Fruit fly (Drosophila melanogaster) whole organism, embryonic: ENCODE measurements around the gene CG18747.

Experiments used
- CG11085 ChIP-seq: fragments of 200-800 bp; sonication (Bioruptor generic); IDR thresholded peaks from 2 replicates; pipeline ENCODE4 v1.3.6; 2022; ENCODE audit warnings: missing biosample characterization, missing genetic modification characterization
- CG11504 ChIP-seq: fragments of 200-800 bp; sonication (Bioruptor generic); optimal IDR thresholded peaks from 3 replicates; lab custom pipeline; 2019; ENCODE audit warnings: missing biosample characterization, mild to moderate bottlenecking, missing genetic modification characterization, moderate library complexity
- CG15479 ChIP-seq: fragments of 200-800 bp; sonication (Bioruptor generic); optimal IDR thresholded peaks from 3 replicates; lab custom pipeline; 2019; ENCODE audit warnings: missing biosample characterization, mild to moderate bottlenecking, missing genetic modification characterization, moderate library complexity
- CG18764 ChIP-seq: fragments of 200-800 bp; sonication (Bioruptor generic); optimal IDR thresholded peaks from 3 replicates; lab custom pipeline; 2016; ENCODE audit warnings: missing biosample characterization, missing genetic modification characterization
- CG2678 ChIP-seq: fragments of 200-800 bp; sonication (Bioruptor generic); optimal IDR thresholded peaks from 3 replicates; lab custom pipeline; 2019; ENCODE audit warnings: missing biosample characterization, mild to moderate bottlenecking, missing genetic modification characterization, moderate library complexity
- CG31388 ChIP-seq: fragments of 200-800 bp; sonication (Bioruptor generic); optimal IDR thresholded peaks from 2 replicates; lab custom pipeline; 2016; ENCODE audit warnings: missing biosample characterization, missing genetic modification characterization
- CG34376 ChIP-seq: fragments of 200-800 bp; sonication (Bioruptor generic); optimal IDR thresholded peaks from 2 replicates; lab custom pipeline; 2018; ENCODE audit warnings: missing biosample characterization, mild to moderate bottlenecking, missing genetic modification characterization
- CG3838 ChIP-seq: fragments of 200-800 bp; sonication (Bioruptor generic); optimal IDR thresholded peaks from 3 replicates; lab custom pipeline; 2016; ENCODE audit warnings: missing biosample characterization, missing genetic modification characterization
- CG4707 ChIP-seq: fragments of 200-800 bp; sonication (Bioruptor generic); optimal IDR thresholded peaks from 2 replicates; lab custom pipeline; 2018; ENCODE audit warnings: missing biosample characterization, mild to moderate bottlenecking, missing genetic modification characterization, moderate library complexity
- CG5953 ChIP-seq: fragments of 200-800 bp; sonication (Bioruptor generic); IDR thresholded peaks from 2 replicates; pipeline ENCODE4 v1.3.6; 2022; ENCODE audit warnings: missing biosample characterization, missing genetic modification characterization
- CG6254 ChIP-seq: fragments of 200-800 bp; sonication (Bioruptor generic); optimal IDR thresholded peaks from 3 replicates; lab custom pipeline; 2017; ENCODE audit warnings: mild to moderate bottlenecking, missing biosample characterization, missing genetic modification reagents, missing genetic modification characterization
- CG6689 ChIP-seq: fragments of 200-800 bp; sonication (Bioruptor generic); IDR thresholded peaks from 2 replicates; pipeline ENCODE4 v1.3.6; 2022; ENCODE audit warnings: missing biosample characterization, missing genetic modification characterization
- CoRest ChIP-seq: fragments of 200-800 bp; sonication (Bioruptor generic); optimal IDR thresholded peaks from 3 replicates; lab custom pipeline; 2018; ENCODE audit warnings: missing biosample characterization, mild to moderate bottlenecking, missing genetic modification characterization, moderate library complexity
- Deaf1 ChIP-seq: fragments of 200-800 bp; optimal IDR thresholded peaks from 3 replicates; lab custom pipeline; 2019; ENCODE audit warnings: missing biosample characterization, mild to moderate bottlenecking, missing genetic modification characterization, moderate library complexity
- Dip2 ChIP-seq: fragments of 200-800 bp; sonication (Bioruptor generic); IDR thresholded peaks from 2 replicates; pipeline ENCODE4 v1.3.6; 2022; ENCODE audit warnings: missing biosample characterization, missing genetic modification characterization
- Doc3 ChIP-seq: fragments of 200-800 bp; sonication (Bioruptor generic); IDR thresholded peaks from 3 replicates; pipeline ENCODE4 v1.3.6; 2022; ENCODE audit warnings: missing biosample characterization, missing genetic modification characterization; ENCODE audit not compliant: partially characterized antibody
- GATAe ChIP-seq: fragments of 200-800 bp; sonication (Bioruptor generic); conservative IDR thresholded peaks from 2 replicates; pipeline ENCODE4 v1.3.6; 2022; ENCODE audit warnings: missing biosample characterization, missing genetic modification characterization
- Hey ChIP-seq: fragments of 200-800 bp; sonication (Bioruptor generic); optimal IDR thresholded peaks from 3 replicates; lab custom pipeline; 2018; ENCODE audit warnings: missing biosample characterization, mild to moderate bottlenecking, missing genetic modification characterization
- Sin3A ChIP-seq: fragments of >200 bp; optimal IDR thresholded peaks from 2 replicates; lab custom pipeline; 2018
- Taf1 ChIP-seq: fragments of 200-800 bp; sonication (Bioruptor generic); IDR thresholded peaks from 2 replicates; pipeline ENCODE4 v1.3.6; 2022; ENCODE audit warnings: missing biosample characterization, missing genetic modification characterization
- dmrt11E ChIP-seq: fragments of 200-800 bp; sonication (Bioruptor generic); optimal IDR thresholded peaks from 3 replicates; lab custom pipeline; 2018; ENCODE audit warnings: missing biosample characterization, mild to moderate bottlenecking, missing genetic modification characterization, moderate library complexity
- eve ChIP-seq, 2 experiments: fragments of >200 bp; optimal IDR thresholded peaks; 2 replicates each; lab custom pipeline; 2017; ENCODE audit warnings: missing biosample characterization in 2 of 2, missing genetic modification characterization in 2 of 2
- exex ChIP-seq: fragments of 200-800 bp; sonication (Bioruptor generic); optimal IDR thresholded peaks from 4 replicates; lab custom pipeline; 2018; ENCODE audit warnings: missing biosample characterization, mild to moderate bottlenecking, missing genetic modification characterization, moderate library complexity
- fd3F ChIP-seq: fragments of 200-800 bp; sonication (Bioruptor generic); optimal IDR thresholded peaks from 2 replicates; lab custom pipeline; 2018; ENCODE audit warnings: missing biosample characterization, mild to moderate bottlenecking, missing genetic modification characterization, moderate library complexity
- ftz-f1 ChIP-seq: fragments of 200-800 bp; sonication (Bioruptor generic); optimal IDR thresholded peaks from 2 replicates; lab custom pipeline; 2016; ENCODE audit warnings: missing biosample characterization, missing genetic modification characterization
- fu2 ChIP-seq: fragments of 200-800 bp; sonication (Bioruptor generic); optimal IDR thresholded peaks from 2 replicates; lab custom pipeline; 2016; ENCODE audit warnings: missing biosample characterization, missing genetic modification characterization
- gro ChIP-seq: fragments of 200-800 bp; sonication (Bioruptor generic); optimal IDR thresholded peaks from 2 replicates; lab custom pipeline; 2016; ENCODE audit warnings: missing biosample characterization, missing genetic modification characterization
- gsb ChIP-seq: fragments of 200-800 bp; sonication (Bioruptor generic); IDR thresholded peaks from 2 replicates; pipeline ENCODE4 v1.3.6; 2022; ENCODE audit warnings: missing biosample characterization, missing genetic modification characterization
- ind ChIP-seq: fragments of 200-800 bp; sonication (Bioruptor generic); optimal IDR thresholded peaks from 3 replicates; lab custom pipeline; 2016; ENCODE audit warnings: missing biosample characterization, missing genetic modification characterization
- jing ChIP-seq: fragments of 200-800 bp; sonication (Bioruptor generic); optimal IDR thresholded peaks from 2 replicates; lab custom pipeline; 2018; ENCODE audit warnings: missing biosample characterization, mild to moderate bottlenecking, missing genetic modification characterization
- lab ChIP-seq: fragments of 200-800 bp; sonication (Bioruptor generic); optimal IDR thresholded peaks from 3 replicates; lab custom pipeline; 2017; ENCODE audit warnings: missing biosample characterization, missing genetic modification characterization, mild to moderate bottlenecking, moderate library complexity, missing genetic modification reagents
- lbe ChIP-seq: fragments of 200-800 bp; sonication (Bioruptor generic); optimal IDR thresholded peaks from 2 replicates; lab custom pipeline; 2016; ENCODE audit warnings: missing biosample characterization, mild to moderate bottlenecking, missing genetic modification characterization
- lilli ChIP-seq: fragments of 200-800 bp; sonication (Bioruptor generic); optimal IDR thresholded peaks from 3 replicates; lab custom pipeline; 2016; ENCODE audit warnings: missing biosample characterization, missing genetic modification characterization
- maf-S ChIP-seq: fragments of 200-800 bp; sonication (Bioruptor generic); optimal IDR thresholded peaks from 2 replicates; lab custom pipeline; 2016; ENCODE audit warnings: missing biosample characterization, missing genetic modification characterization
- mirr ChIP-seq: fragments of 200-800 bp; sonication (Bioruptor generic); optimal IDR thresholded peaks from 3 replicates; lab custom pipeline; 2018; ENCODE audit warnings: missing biosample characterization, mild to moderate bottlenecking, missing genetic modification characterization
- nau ChIP-seq: fragments of 200-800 bp; sonication (Bioruptor generic); optimal IDR thresholded peaks from 3 replicates; lab custom pipeline; 2017; ENCODE audit warnings: missing biosample characterization, mild to moderate bottlenecking, missing genetic modification characterization, missing genetic modification reagents
- org-1 ChIP-seq: fragments of 200-800 bp; sonication (Bioruptor generic); optimal IDR thresholded peaks from 2 replicates; lab custom pipeline; 2017; ENCODE audit warnings: missing biosample characterization, missing genetic modification characterization
- pho ChIP-seq: fragments of 200-800 bp; sonication (Bioruptor generic); optimal IDR thresholded peaks from 2 replicates; lab custom pipeline; 2016; ENCODE audit warnings: missing biosample characterization, missing genetic modification characterization
- pita ChIP-seq: fragments of 200-800 bp; sonication (Bioruptor generic); optimal IDR thresholded peaks from 2 replicates; lab custom pipeline; 2017; ENCODE audit warnings: missing biosample characterization, mild to moderate bottlenecking, missing genetic modification characterization
- pum ChIP-seq: fragments of 200-800 bp; sonication (Bioruptor generic); optimal IDR thresholded peaks from 2 replicates; lab custom pipeline; 2016; ENCODE audit warnings: missing biosample characterization, missing genetic modification characterization
- rib ChIP-seq: fragments of 200-800 bp; sonication (Bioruptor generic); IDR thresholded peaks from 2 replicates; pipeline ENCODE4 v1.3.6; 2022; ENCODE audit warnings: missing biosample characterization, missing genetic modification characterization
- salm ChIP-seq: fragments of 200-800 bp; sonication (Bioruptor generic); optimal IDR thresholded peaks from 2 replicates; lab custom pipeline; 2018; ENCODE audit warnings: missing biosample characterization, mild to moderate bottlenecking, missing genetic modification characterization
- sd ChIP-seq: fragments of 200-800 bp; sonication (Bioruptor generic); optimal IDR thresholded peaks from 3 replicates; lab custom pipeline; 2018; ENCODE audit warnings: missing biosample characterization, mild to moderate bottlenecking, missing genetic modification characterization, moderate library complexity
- stc ChIP-seq: fragments of 200-800 bp; sonication (Bioruptor generic); IDR thresholded peaks from 2 replicates; pipeline ENCODE4 v1.3.6; 2022; ENCODE audit warnings: missing biosample characterization, missing genetic modification characterization
- sug ChIP-seq: fragments of 200-800 bp; optimal IDR thresholded peaks from 2 replicates; lab custom pipeline; 2019; ENCODE audit warnings: missing biosample characterization, mild to moderate bottlenecking, missing genetic modification characterization, moderate library complexity
- tll ChIP-seq, 2 experiments: fragments of 200-800 bp in 1 of 2; fragments of >200 bp in 1 of 2; sonication (Bioruptor generic) in 1 of 2; optimal IDR thresholded peaks; 2 replicates each; lab custom pipeline; 2017 to 2019; ENCODE audit warnings: missing biosample characterization in 2 of 2, missing genetic modification characterization in 2 of 2, mild to moderate bottlenecking in 1 of 2, moderate library complexity in 1 of 2
- z ChIP-seq: fragments of 200-800 bp; sonication (Bioruptor generic); IDR thresholded peaks from 3 replicates; pipeline ENCODE4 v1.3.6; 2022; ENCODE audit warnings: missing biosample characterization, missing genetic modification characterization
- zf30C ChIP-seq: fragments of 200-800 bp; sonication (Bioruptor generic); optimal IDR thresholded peaks from 3 replicates; lab custom pipeline; 2018; ENCODE audit warnings: missing biosample characterization, mild to moderate bottlenecking, missing genetic modification characterization

Gene CG18747

dm6 chr3R:7790583-7791034 lies 7.4 kb upstream of the CG18747 start, which contains the start of gene CG10086 (continued):
- TF ChIP-seq Deaf1 (tag; lab: Kevin White, UChicago) = peak; percentile 37
- no peak for TF ChIP-seq CG6254
- TF ChIP-seq CG3838 = no peak
- TF ChIP-seq CG6689 (GFP tag; lab: Robert Waterston, UW) = 0 out of 2 replicates have a peak, but pooled peaks have one; percentile 4
- peak; percentile 79 for TF ChIP-seq GATAe (GFP tag; lab: Robert Waterston, UW)
- peak; percentile 16; the same call in 1 of the 2 replicates for TF ChIP-seq CG11085 (GFP tag; lab: Robert Waterston, UW)
- TF ChIP-seq lbe (GFP tag; lab: Kevin White, UChicago) = no peak
- peak; percentile 38 for TF ChIP-seq lab (GFP tag; lab: Kevin White, UChicago)

- TF ChIP-seq ftz-f1 (GFP tag; lab: Kevin White, UChicago) (no peak), sd (peak; percentile 36), lilli (GFP tag; lab: Kevin White, UChicago) (no peak), lab (GFP tag; lab: Kevin White, UChicago) (peak; percentile 9), mirr (GFP tag; lab: Kevin White, UChicago) (peak; percentile 7), rib (GFP tag; lab: Robert Waterston, UW) (no peak), eve (GFP tag; optimal IDR thresholded peaks at IDR 0.05; lab: Kevin White, UChicago) (peak in 1 of 2 experiments; percentile 8)
These were observed 6.8 kb upstream of the CG18747 start, which contains the start of gene CG18746 for dm6 chr3R:7790087-7790486. Gene CG18746, minus strand, starts transcription at chr3R:7790187.

- TF ChIP-seq ftz-f1 (GFP tag; lab: Kevin White, UChicago) (no peak), Taf1 (GFP tag; lab: Robert Waterston, UW) (no peak), CG31388 (GFP tag; lab: Kevin White, UChicago) (no peak), CG2678 (tag; lab: Kevin White, UChicago) (no peak), CG4707 (GFP tag; lab: Kevin White, UChicago) (no peak), fu2 (GFP tag; lab: Kevin White, UChicago) (no peak), pum (no peak), CG11504 (tag; lab: Kevin White, UChicago) (no peak), gro (GFP tag; lab: Kevin White, UChicago) (no peak), Sin3A (lab: Kevin White, UChicago) (no peak), CG18764 (no peak), CoRest (tag; lab: Kevin White, UChicago) (no peak), CG15479 (GFP tag; lab: Kevin White, UChicago) (no peak), sug (tag; lab: Kevin White, UChicago) (peak; percentile 92), pho (no peak), stc (GFP tag; lab: Robert Waterston, UW) (no peak), ind (GFP tag; lab: Kevin White, UChicago) (no peak), exex (tag; lab: Kevin White, UChicago) (peak; percentile 87), z (GFP tag; lab: Robert Waterston, UW) (peak; percentile 72; the same call in 1 of the 3 replicates), Dip2 (GFP tag; lab: Robert Waterston, UW) (no peak), salm (tag; lab: Kevin White, UChicago) (no peak), CG34376 (GFP tag; lab: Kevin White, UChicago) (peak; percentile 59), jing (no peak), Hey (peak; percentile 5), Doc3 (no peak), maf-S (GFP tag; lab: Kevin White, UChicago) (no peak), fd3F (GFP tag; lab: Kevin White, UChicago) (no peak), org-1 (GFP tag; lab: Kevin White, UChicago) (no peak), zf30C (GFP tag; lab: Kevin White, UChicago) (no peak), dmrt11E (tag; lab: Kevin White, UChicago) (no peak), gsb (GFP tag; lab: Robert Waterston, UW) (no peak), CG5953 (no peak), tll (GFP tag; optimal IDR thresholded peaks at IDR 0.05; lab: Kevin White, UChicago) (no peak), pita (GFP tag; lab: Kevin White, UChicago) (no peak), nau (GFP tag; lab: Kevin White, UChicago) (no peak)
These were observed 4.7 kb upstream of the CG18747 start, which contains the start of gene CG18748 for dm6 chr3R:7787899-7788298. Gene CG18748, minus strand, starts transcription at chr3R:7787923.
